Worm (Caenorhabditis elegans) whole organism, young adult: Measurements from ENCODE around the gene fbxb-21.

Experiments
- C17E4.6 ChIP-seq: fragments of 200-800 bp; sonication (Bioruptor generic); IDR thresholded peaks from 2 replicates; pipeline ENCODE4 v1.3.6; 2022; ENCODE audit warnings: missing genetic modification reagents, missing genetic modification characterization, missing compliant biosample characterization
- D2030.7 ChIP-seq: fragments of 200-800 bp; sonication (Bioruptor generic); IDR thresholded peaks from 2 replicates; pipeline ENCODE4 v1.3.6; 2022; ENCODE audit warnings: missing genetic modification reagents, missing genetic modification characterization, missing compliant biosample characterization
- F57C9.4 ChIP-seq: sonication (generic microtip); optimal IDR thresholded peaks from 2 replicates; lab custom pipeline; 2017; ENCODE audit warnings: mild to moderate bottlenecking, missing genetic modification characterization, missing compliant biosample characterization
- T07F8.4 ChIP-seq: sonication (generic microtip); optimal IDR thresholded peaks from 2 replicates; lab custom pipeline; 2016; ENCODE audit warnings: mild to moderate bottlenecking, missing genetic modification characterization, moderate library complexity, missing compliant biosample characterization
- Y67H2A.10 ChIP-seq: fragments of 200-800 bp; sonication (Bioruptor generic); conservative IDR thresholded peaks from 2 replicates; pipeline ENCODE4 v1.3.6; 2022; ENCODE audit warnings: missing genetic modification reagents, missing genetic modification characterization, missing compliant biosample characterization
- Y95B8A.8 ChIP-seq: fragments of 200-800 bp; sonication (Bioruptor generic); IDR thresholded peaks from 2 replicates; pipeline ENCODE4 v1.3.6; 2022; ENCODE audit warnings: missing genetic modification reagents, missing genetic modification characterization, missing compliant biosample characterization
- akir-1 ChIP-seq: fragments of 200-800 bp; sonication (Bioruptor generic); optimal IDR thresholded peaks from 2 replicates; lab custom pipeline; 2018; ENCODE audit warnings: mild to moderate bottlenecking, missing genetic modification characterization, moderate library complexity, missing compliant biosample characterization
- aptf-2 ChIP-seq: fragments of 200-800 bp; sonication (Bioruptor generic); conservative IDR thresholded peaks from 2 replicates; pipeline ENCODE4 v1.3.6; 2022; ENCODE audit warnings: missing genetic modification reagents, missing genetic modification characterization, missing compliant biosample characterization
- aptf-3 ChIP-seq: fragments of 200-800 bp; sonication (Bioruptor generic); IDR thresholded peaks from 2 replicates; pipeline ENCODE4 v1.3.6; 2022; ENCODE audit warnings: missing genetic modification characterization, missing compliant biosample characterization
- attf-5 ChIP-seq: fragments of 200-800 bp; sonication (Bioruptor generic); optimal IDR thresholded peaks from 2 replicates; lab custom pipeline; 2018; ENCODE audit warnings: mild to moderate bottlenecking, missing genetic modification characterization, missing compliant biosample characterization
- attf-6 ChIP-seq: fragments of 200-800 bp; sonication (Bioruptor generic); IDR thresholded peaks from 2 replicates; pipeline ENCODE4 v1.3.6; 2022; ENCODE audit warnings: missing genetic modification reagents, missing genetic modification characterization, missing compliant biosample characterization
- bed-2 ChIP-seq: fragments of 200-800 bp; sonication (Bioruptor generic); IDR thresholded peaks from 2 replicates; pipeline ENCODE4 v1.3.6; 2022; ENCODE audit warnings: missing genetic modification reagents, missing genetic modification characterization, missing compliant biosample characterization
- cebp-1 ChIP-seq, 2 experiments: fragments of 200-800 bp in 1 of 2; sonication (Bioruptor generic) in 1 of 2; sonication (generic microtip) in 1 of 2; IDR thresholded peaks in 1 of 2; optimal IDR thresholded peaks in 1 of 2; 2 replicates each; pipeline versions ENCODE4 v1.3.6 to Lab custom; 2017 to 2022; ENCODE audit warnings: missing compliant biosample characterization in 2 of 2, missing genetic modification characterization in 2 of 2, mild to moderate bottlenecking in 1 of 2, missing genetic modification reagents in 1 of 2, moderate library complexity in 1 of 2
- ceh-40 ChIP-seq: fragments of 200-800 bp; sonication (Bioruptor generic); IDR thresholded peaks from 2 replicates; pipeline ENCODE4 v1.3.6; 2022; ENCODE audit warnings: missing genetic modification characterization, missing compliant biosample characterization
- die-1 ChIP-seq: sonication (generic microtip); optimal IDR thresholded peaks from 2 replicates; lab custom pipeline; 2016; ENCODE audit warnings: missing genotype, mild to moderate bottlenecking, missing genetic modification characterization, missing compliant biosample characterization
- efl-1 ChIP-seq: fragments of 150-350 bp; optimal IDR thresholded peaks from 2 replicates; lab custom pipeline; 2014; ENCODE audit warnings: missing biosample characterization, missing genetic modification reagents, missing genetic modification characterization
- egl-18 ChIP-seq: fragments of 200-800 bp; sonication (Bioruptor generic); IDR thresholded peaks from 2 replicates; pipeline ENCODE4 v1.3.6; 2022; ENCODE audit warnings: missing genetic modification reagents, missing genetic modification characterization, missing compliant biosample characterization
- egl-44 ChIP-seq: fragments of 200-800 bp; sonication (Bioruptor generic); IDR thresholded peaks from 2 replicates; pipeline ENCODE4 v1.3.6; 2022; ENCODE audit warnings: missing genetic modification reagents, missing genetic modification characterization, missing compliant biosample characterization
- egrh-3 ChIP-seq: fragments of 200-800 bp; sonication (Bioruptor generic); IDR thresholded peaks from 2 replicates; pipeline ENCODE4 v1.3.6; 2022; ENCODE audit warnings: missing genetic modification reagents, missing genetic modification characterization, missing compliant biosample characterization
- hmg-1.2 ChIP-seq: fragments of 200-800 bp; sonication (Bioruptor generic); IDR thresholded peaks from 2 replicates; pipeline ENCODE4 v1.3.6; 2022; ENCODE audit warnings: missing genetic modification reagents, missing genetic modification characterization, missing compliant biosample characterization
- hrde-1 ChIP-seq: sonication (generic microtip); optimal IDR thresholded peaks from 2 replicates; lab custom pipeline; 2016; ENCODE audit warnings: missing genetic modification characterization, mild to moderate bottlenecking, missing compliant biosample characterization, moderate library complexity, missing genotype, missing genetic modification reagents, borderline replicate concordance
- lin-54 ChIP-seq: fragments of 200-800 bp; sonication (Bioruptor generic); optimal IDR thresholded peaks from 2 replicates; lab custom pipeline; 2018; ENCODE audit warnings: mild to moderate bottlenecking, missing genetic modification characterization, missing compliant biosample characterization
- lir-1 ChIP-seq: fragments of 200-800 bp; sonication (Bioruptor generic); conservative IDR thresholded peaks from 2 replicates; pipeline ENCODE4 v1.3.6; 2022; ENCODE audit warnings: missing genetic modification reagents, missing genetic modification characterization, missing compliant biosample characterization
- lsl-1 ChIP-seq: fragments of 200-800 bp; sonication (Bioruptor generic); optimal IDR thresholded peaks from 2 replicates; lab custom pipeline; 2018; ENCODE audit warnings: mild to moderate bottlenecking, missing genetic modification characterization, moderate library complexity, missing compliant biosample characterization
- madf-6 ChIP-seq: fragments of 200-800 bp; sonication (Bioruptor generic); IDR thresholded peaks from 2 replicates; pipeline ENCODE4 v1.3.6; 2022; ENCODE audit warnings: missing genetic modification reagents, missing genetic modification characterization, missing compliant biosample characterization
- mcd-1 ChIP-seq: fragments of 200-800 bp; sonication (Bioruptor generic); IDR thresholded peaks from 2 replicates; pipeline ENCODE4 v1.3.6; 2022; ENCODE audit warnings: missing genetic modification reagents, missing genetic modification characterization, missing compliant biosample characterization
- mxl-1 ChIP-seq: sonication (generic microtip); optimal IDR thresholded peaks from 2 replicates; lab custom pipeline; 2016; ENCODE audit warnings: missing genetic modification characterization, missing compliant biosample characterization
- nfya-1 ChIP-seq: sonication (generic microtip); optimal IDR thresholded peaks from 2 replicates; lab custom pipeline; 2017; ENCODE audit warnings: antibody characterized with exemption, missing compliant biosample characterization, missing genetic modification characterization, borderline replicate concordance; ENCODE audit not compliant: insufficient read depth
- nhr-27 ChIP-seq: fragments of 200-800 bp; sonication (Bioruptor generic); optimal IDR thresholded peaks from 2 replicates; lab custom pipeline; 2018; ENCODE audit warnings: mild to moderate bottlenecking, missing genetic modification characterization, moderate library complexity, missing compliant biosample characterization
- rpc-1 ChIP-seq, 2 experiments: fragments of 150-350 bp in 1 of 2; sonication (generic microtip) in 1 of 2; optimal IDR thresholded peaks; 2 replicates each; lab custom pipeline; 2014 to 2018; ENCODE audit warnings: missing biosample characterization in 1 of 2, missing genetic modification characterization in 1 of 2, missing genetic modification reagents in 1 of 2, missing genotype in 1 of 2
- sdz-38 ChIP-seq: sonication (generic microtip); optimal IDR thresholded peaks from 2 replicates; lab custom pipeline; 2016; ENCODE audit warnings: missing genotype, missing genetic modification characterization, missing compliant biosample characterization
- sea-2 ChIP-seq: fragments of 200-800 bp; sonication (Bioruptor generic); IDR thresholded peaks from 2 replicates; pipeline ENCODE4 v1.3.6; 2022; ENCODE audit warnings: missing genetic modification characterization, missing compliant biosample characterization
- snpc-1.1 ChIP-seq: sonication (generic microtip); optimal IDR thresholded peaks from 2 replicates; lab custom pipeline; 2017; ENCODE audit warnings: missing genetic modification characterization, mild to moderate bottlenecking, missing compliant biosample characterization, antibody characterized with exemption, moderate library complexity, missing genotype, missing genetic modification reagents; ENCODE audit not compliant: insufficient read depth
- unc-62 ChIP-seq: fragments of 150-350 bp; optimal IDR thresholded peaks from 2 replicates; lab custom pipeline; 2014; ENCODE audit warnings: missing biosample characterization, missing genetic modification reagents, missing genetic modification characterization
- ztf-18 ChIP-seq: sonication (generic microtip); optimal IDR thresholded peaks from 2 replicates; lab custom pipeline; 2016; ENCODE audit warnings: missing genotype, mild to moderate bottlenecking, missing genetic modification characterization, missing compliant biosample characterization
- ztf-22 ChIP-seq: fragments of 200-800 bp; sonication (Bioruptor generic); optimal IDR thresholded peaks from 2 replicates; lab custom pipeline; 2018; ENCODE audit warnings: mild to moderate bottlenecking, missing genetic modification characterization, moderate library complexity, missing compliant biosample characterization
- ztf-26 ChIP-seq: sonication (generic microtip); optimal IDR thresholded peaks from 2 replicates; lab custom pipeline; 2017; ENCODE audit warnings: missing genetic modification characterization, missing compliant biosample characterization
- ztf-6 ChIP-seq: fragments of 200-800 bp; sonication (Bioruptor generic); IDR thresholded peaks from 2 replicates; pipeline ENCODE4 v1.3.6; 2022; ENCODE audit warnings: missing genetic modification reagents, missing genetic modification characterization, missing compliant biosample characterization

fbxb-21 gene

DNA sequence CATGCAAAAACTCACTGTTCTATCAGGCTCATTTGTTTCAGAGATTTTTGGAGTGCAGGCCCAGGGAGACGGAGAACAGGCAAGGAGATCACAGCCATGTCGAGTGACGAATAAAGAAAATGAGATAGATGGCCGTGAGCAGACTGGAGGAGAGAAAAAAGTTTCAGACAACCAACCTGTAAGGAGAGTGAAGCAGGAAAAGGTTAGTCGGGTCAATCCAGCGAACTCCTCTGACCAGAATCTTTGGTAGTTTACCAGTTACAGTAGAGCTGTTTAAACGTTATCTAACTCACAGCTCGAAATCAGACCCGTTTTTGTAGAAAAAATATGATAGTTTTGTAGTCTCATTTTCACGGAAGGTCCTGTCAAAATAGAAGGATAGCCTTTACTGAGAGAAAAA, at the start of gene fbxb-21:
TSS of gene fbxb-21 (minus strand) at position 101 of the 400 bp plus-strand sequence.
- TF ChIP-seq sea-2 (GFP tag; lab: Robert Waterston, UW), result no peak
- no peak for TF ChIP-seq rpc-1 (optimal IDR thresholded peaks at IDR 0.05; lab: Kevin White, UChicago)
- TF ChIP-seq rpc-1 (tag; optimal IDR thresholded peaks at IDR 0.05; lab: Kevin White, UChicago), result no peak
- TF ChIP-seq egl-18, result no peak
- TF ChIP-seq ztf-26 (tag; lab: Kevin White, UChicago), result no peak
- no peak for TF ChIP-seq attf-6 (GFP tag; lab: Robert Waterston, UW)
- TF ChIP-seq C17E4.6 (GFP tag; lab: Robert Waterston, UW), result no peak

DNA sequence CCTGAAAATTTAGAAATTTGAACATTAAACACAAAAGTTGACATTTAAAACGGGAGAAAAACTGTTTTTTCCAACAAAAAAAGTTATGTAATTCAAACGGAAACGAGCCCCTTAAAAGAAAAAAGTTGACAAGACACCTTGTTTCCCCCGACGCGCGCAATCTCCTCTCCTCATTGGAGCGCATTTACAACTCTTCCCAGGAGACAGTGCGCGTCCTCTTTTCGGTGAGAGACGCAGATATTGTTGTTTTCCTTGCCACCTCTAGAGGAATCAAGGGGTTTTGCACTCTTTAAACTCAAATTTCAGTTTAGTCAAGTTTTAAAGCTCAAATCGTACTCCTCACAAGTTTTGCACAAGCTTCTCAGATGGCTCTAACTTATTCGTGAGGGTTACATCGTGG, 47.2 kb upstream of the fbxb-21 start, which contains the start of gene F58E1.13:
TSS of gene F58E1.13 (minus strand) at position 12 of the 400 bp plus-strand sequence.
- TF ChIP-seq lin-54 (GFP tag; lab: Kevin White, UChicago), result no peak
- TF ChIP-seq efl-1 (GFP tag; lab: Kevin White, UChicago), result peak; percentile 5
- peak; percentile 90 for TF ChIP-seq aptf-2 (GFP tag; lab: Robert Waterston, UW)
- TF ChIP-seq, all 124 proteins: peak for 2

- no peak for TF ChIP-seq aptf-3 (GFP tag; lab: Robert Waterston, UW)
- TF ChIP-seq T07F8.4 (tag; lab: Kevin White, UChicago), result no peak
- TF ChIP-seq die-1, result no peak
- no peak for TF ChIP-seq lsl-1 (GFP tag; lab: Kevin White, UChicago)
- no peak for TF ChIP-seq unc-62 (GFP tag; lab: Kevin White, UChicago)
- TF ChIP-seq akir-1 (GFP tag; lab: Kevin White, UChicago), result no peak
- TF ChIP-seq attf-5, result no peak
- no peak for TF ChIP-seq bed-2
- no peak for TF ChIP-seq ztf-26 (tag; lab: Kevin White, UChicago)
- no peak for TF ChIP-seq Y95B8A.8 (GFP tag; lab: Robert Waterston, UW)
- no peak for TF ChIP-seq egrh-3 (GFP tag; lab: Robert Waterston, UW)
- TF ChIP-seq ztf-18 (tag; lab: Kevin White, UChicago), result no peak
Measured at ce11 chrII:1694530-1694929, 45.9 kb upstream of the fbxb-21 start, which contains the start of gene fbxc-26. Gene fbxc-26 (minus strand): TSS chrII:1694630.

- TF ChIP-seq mxl-1 (tag; lab: Kevin White, UChicago), result no peak
- TF ChIP-seq aptf-2 (GFP tag; lab: Robert Waterston, UW), result no peak
- TF ChIP-seq hmg-1.2, result no peak
- TF ChIP-seq D2030.7 (GFP tag; lab: Robert Waterston, UW), result no peak
- no peak for TF ChIP-seq C17E4.6 (GFP tag; lab: Robert Waterston, UW)
- no peak for TF ChIP-seq rpc-1 (optimal IDR thresholded peaks at IDR 0.05; lab: Kevin White, UChicago)
- TF ChIP-seq rpc-1 (tag; optimal IDR thresholded peaks at IDR 0.05; lab: Kevin White, UChicago), result no peak
- no peak for TF ChIP-seq ztf-6 (GFP tag; lab: Robert Waterston, UW)
- TF ChIP-seq snpc-1.1 (tag; lab: Kevin White, UChicago), result no peak
- no peak for TF ChIP-seq lir-1 (GFP tag; lab: Robert Waterston, UW)
- TF ChIP-seq Y67H2A.10 (GFP tag; lab: Robert Waterston, UW), result no peak
- TF ChIP-seq ceh-40 (GFP tag; lab: Robert Waterston, UW), result no peak
Measured at ce11 chrII:1692827-1693226, 44.2 kb upstream of the fbxb-21 start, which contains the start of gene fbxc-21. Gene fbxc-21 (minus strand): TSS chrII:1692927.

ce11 chrII:1691011-1691410, 42.3 kb upstream of the fbxb-21 start, which contains the start of gene fbxc-22:
Gene fbxc-22 (minus strand): TSS chrII:1691111.
- no peak for TF ChIP-seq nhr-27 (tag; lab: Kevin White, UChicago)
- no peak for TF ChIP-seq egl-44 (GFP tag; lab: Robert Waterston, UW)
- TF ChIP-seq F57C9.4, result no peak
- TF ChIP-seq hrde-1, result no peak
- TF ChIP-seq ztf-22 (GFP tag; lab: Kevin White, UChicago), result no peak
- TF ChIP-seq mcd-1, result no peak
- TF ChIP-seq sdz-38 (tag; lab: Kevin White, UChicago), result no peak
- TF ChIP-seq madf-6 (GFP tag; lab: Robert Waterston, UW), result no peak
- TF ChIP-seq nfya-1 (tag; lab: Kevin White, UChicago), result no peak
- no peak for TF ChIP-seq cebp-1 (GFP tag; IDR thresholded peaks at IDR 0.05; lab: Robert Waterston, UW)
- no peak for TF ChIP-seq cebp-1 (tag; optimal IDR thresholded peaks at IDR 0.05; lab: Kevin White, UChicago)
